Worm (Caenorhabditis elegans): ENCODE results near the gene R06F6.14.

The R06F6.14 gene

DNA sequence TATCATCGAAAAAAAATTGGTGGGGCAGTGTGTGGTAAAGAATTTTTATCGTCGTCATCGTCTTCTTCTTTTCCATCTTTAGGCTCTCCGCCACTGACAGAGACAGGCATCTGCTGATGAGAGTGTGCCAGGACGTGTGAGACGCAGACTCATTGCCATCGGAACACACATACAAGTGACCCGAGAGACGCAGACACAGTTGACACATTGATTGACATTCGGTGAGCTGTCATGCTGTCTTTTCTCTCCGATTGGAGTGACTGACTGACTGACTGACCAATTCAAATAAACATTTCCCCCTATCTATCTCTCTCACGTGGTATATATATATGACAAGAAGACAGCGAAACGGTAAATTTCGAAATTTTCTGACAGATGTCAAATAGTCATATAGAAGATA is 42.0 kb downstream of the R06F6.14 start:
- TF ChIP-seq unc-62 (GFP tag; optimal IDR thresholded peaks at IDR 0.05), result no peak

ce11 chrII:10852880-10853279 is 43.8 kb downstream of the R06F6.14 start:
- TF ChIP-seq unc-62 (GFP tag; optimal IDR thresholded peaks at IDR 0.05), result no peak

DNA sequence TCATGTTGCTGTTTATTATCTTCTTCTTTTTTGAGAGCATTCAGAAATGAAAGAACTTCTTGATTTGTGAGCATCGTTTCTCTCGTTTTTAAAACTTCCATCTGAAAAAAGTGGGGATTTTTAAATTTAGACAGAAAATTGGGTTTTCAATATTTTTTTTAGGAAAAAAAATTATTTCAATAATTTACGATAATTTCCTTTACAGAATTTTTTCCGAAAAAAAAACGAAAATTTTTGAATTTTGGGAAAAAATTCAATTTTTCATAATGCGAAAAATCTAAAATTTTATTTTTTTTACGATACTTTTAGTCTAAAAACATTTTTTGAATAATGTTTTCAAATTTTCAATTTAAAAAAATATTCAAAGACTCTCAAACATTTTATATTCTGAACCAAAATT is 48.0 kb downstream of the R06F6.14 start, which contains the start of gene M106.7:
Gene M106.7 (minus strand): TSS at position 101 of the 400 bp plus-strand sequence.
- TF ChIP-seq unc-62 (GFP tag; optimal IDR thresholded peaks at IDR 0.05), result no peak

ce11 chrII:10859359-10859758 is 50.3 kb downstream of the R06F6.14 start:
- no peak for TF ChIP-seq unc-62 (GFP tag; optimal IDR thresholded peaks at IDR 0.05)

All from whole organism, dauer.